Worm (Caenorhabditis elegans) whole organism, mixed stage, embryonic: ENCODE data around the gene C28C12.1.

ENCODE experiments used
- M03D4.4 ChIP-seq: sonication (generic microtip); optimal IDR thresholded peaks from 2 replicates; lab custom pipeline; 2017; ENCODE audit warnings: mild to moderate bottlenecking, missing genetic modification characterization, missing compliant biosample characterization
- blmp-1 ChIP-seq: fragments of 150-350 bp; optimal IDR thresholded peaks from 2 replicates; lab custom pipeline; 2014; ENCODE audit warnings: missing biosample characterization, missing genetic modification characterization
- lin-13 ChIP-seq: fragments of 150-350 bp; optimal IDR thresholded peaks from 2 replicates; lab custom pipeline; 2014; ENCODE audit warnings: missing biosample characterization, missing genetic modification characterization
- lsy-2 ChIP-seq: fragments of 150-350 bp; optimal IDR thresholded peaks from 2 replicates; lab custom pipeline; 2014; ENCODE audit warnings: missing biosample characterization, missing genetic modification characterization
- nhr-12 ChIP-seq: fragments of 150-350 bp; optimal IDR thresholded peaks from 2 replicates; lab custom pipeline; 2014; ENCODE audit warnings: missing biosample characterization, missing genetic modification characterization
- nhr-28 ChIP-seq: fragments of 150-350 bp; optimal IDR thresholded peaks from 2 replicates; lab custom pipeline; 2014; ENCODE audit warnings: missing biosample characterization, missing genetic modification characterization
- unc-39 ChIP-seq: fragments of 150-350 bp; optimal IDR thresholded peaks from 2 replicates; lab custom pipeline; 2014; ENCODE audit warnings: missing biosample characterization, missing genetic modification characterization
- ztf-11 ChIP-seq: fragments of 150-350 bp; optimal IDR thresholded peaks from 2 replicates; lab custom pipeline; 2014; ENCODE audit warnings: missing biosample characterization, missing genetic modification characterization

ce11 chrIV:8496263-8496662, 5.2 kb upstream of the C28C12.1 start, which contains the start of gene C28C12.12:
- TF ChIP-seq unc-39 (tag; lab: Kevin White, UChicago) = no peak
- TF ChIP-seq nhr-28 (tag; lab: Kevin White, UChicago) = no peak
- TF ChIP-seq lin-13 (tag; lab: Kevin White, UChicago) = no peak
- TF ChIP-seq ztf-11 = no peak
- no peak for TF ChIP-seq nhr-12 (tag; lab: Kevin White, UChicago)
- TF ChIP-seq M03D4.4 (tag; lab: Kevin White, UChicago) = no peak
- TF ChIP-seq blmp-1 = no peak
- no peak for TF ChIP-seq lsy-2 (tag; lab: Kevin White, UChicago)
